Worm (Caenorhabditis elegans) whole organism, midembryonic: Measurements from ENCODE around the gene msp-59.
A peak's percentile ranks its signal among the peaks of the same experiment; 100 is the strongest.
"Not testable (repeated sequence)": the region's sequence is repeated elsewhere in the genome, so short reads cannot be mapped to it uniquely, and the experiment has no call there.

ENCODE experiments used
- T22C8.4 ChIP-seq: fragments of 200-800 bp; sonication (Bioruptor generic); IDR thresholded peaks from 2 replicates; pipeline ENCODE4 v1.3.6; 2022; ENCODE audit warnings: missing genetic modification characterization, missing compliant biosample characterization
- cog-1 ChIP-seq: sonication (generic microtip); optimal IDR thresholded peaks from 2 replicates; lab custom pipeline; 2016; ENCODE audit warnings: missing genetic modification characterization, missing compliant biosample characterization
- flt-1 ChIP-seq: fragments of 200-800 bp; sonication (Bioruptor generic); IDR thresholded peaks from 2 replicates; pipeline ENCODE4 v1.3.6; 2022; ENCODE audit warnings: missing genetic modification characterization, missing compliant biosample characterization
- klf-2 ChIP-seq: fragments of 200-800 bp; sonication (Bioruptor generic); conservative IDR thresholded peaks from 2 replicates; pipeline ENCODE4 v1.3.6; 2022; ENCODE audit warnings: missing genetic modification reagents, missing genetic modification characterization, missing compliant biosample characterization
- med-1 ChIP-seq: sonication (generic microtip); optimal IDR thresholded peaks from 2 replicates; lab custom pipeline; 2017; ENCODE audit warnings: missing genetic modification characterization, mild to moderate bottlenecking, missing compliant biosample characterization, antibody characterized with exemption, missing genetic modification reagents; ENCODE audit not compliant: insufficient read depth
- ref-1 ChIP-seq: fragments of 200-800 bp; sonication (Bioruptor generic); conservative IDR thresholded peaks from 2 replicates; pipeline ENCODE4 v1.3.6; 2022; ENCODE audit warnings: missing genetic modification reagents, missing genetic modification characterization, missing compliant biosample characterization
- tab-1 ChIP-seq: fragments of 200-800 bp; sonication (Bioruptor generic); IDR thresholded peaks from 2 replicates; pipeline ENCODE4 v1.3.6; 2022; ENCODE audit warnings: missing genetic modification characterization, missing compliant biosample characterization
- ztf-23 ChIP-seq: fragments of 200-800 bp; sonication (Bioruptor generic); IDR thresholded peaks from 2 replicates; pipeline ENCODE4 v1.3.6; 2022; ENCODE audit warnings: missing genetic modification reagents, missing genetic modification characterization, missing compliant biosample characterization
- ztf-29 ChIP-seq: fragments of 200-800 bp; sonication (Bioruptor generic); IDR thresholded peaks from 2 replicates; pipeline ENCODE4 v1.3.6; 2022; ENCODE audit warnings: missing genetic modification reagents, missing genetic modification characterization, missing compliant biosample characterization

The msp-59 gene

ce11 chrIV:5334518-5334917, 21.6 kb upstream of the msp-59 start:
- 0 out of 2 replicates have a peak, but pooled peaks have one; percentile 50 for TF ChIP-seq ztf-29 (GFP tag; lab: Robert Waterston, UW)
- TF ChIP-seq flt-1 (GFP tag; lab: Robert Waterston, UW) = no peak; the same call in 1 of the 2 replicates
- TF ChIP-seq med-1 (GFP tag; lab: Kevin White, UChicago) = no peak
- TF ChIP-seq ref-1 = no peak
- TF ChIP-seq tab-1 (GFP tag; lab: Robert Waterston, UW) = no peak
- no peak for TF ChIP-seq T22C8.4
- TF ChIP-seq ztf-23 (GFP tag; lab: Robert Waterston, UW) = peak; percentile 85
- TF ChIP-seq klf-2 (GFP tag; lab: Robert Waterston, UW) = no peak; the same call in none of the 2 replicates
- no peak for TF ChIP-seq cog-1

- no peak for TF ChIP-seq T22C8.4
- TF ChIP-seq flt-1 (GFP tag; lab: Robert Waterston, UW) = no peak
- TF ChIP-seq ztf-23 (GFP tag; lab: Robert Waterston, UW) = no peak
- TF ChIP-seq tab-1 (GFP tag; lab: Robert Waterston, UW) = no peak
- TF ChIP-seq klf-2 (GFP tag; lab: Robert Waterston, UW) = no peak
- TF ChIP-seq med-1 (GFP tag; lab: Kevin White, UChicago) = no peak
- TF ChIP-seq ztf-29 (GFP tag; lab: Robert Waterston, UW) = no peak
- no peak for TF ChIP-seq cog-1
- TF ChIP-seq ref-1 = no peak
Observed at ce11 chrIV:5333484-5333883, 20.6 kb upstream of the msp-59 start.

ce11 chrIV:5332178-5332577, 19.3 kb upstream of the msp-59 start, which contains the start of gene Y4C6B.3:
Y4C6B.3 (plus strand) TSS chrIV:5332478.
- no peak for TF ChIP-seq ztf-29 (GFP tag; lab: Robert Waterston, UW)
- no peak for TF ChIP-seq tab-1 (GFP tag; lab: Robert Waterston, UW)
- no peak for TF ChIP-seq ref-1
- TF ChIP-seq ztf-23 (GFP tag; lab: Robert Waterston, UW) = no peak
- TF ChIP-seq klf-2 (GFP tag; lab: Robert Waterston, UW) = no peak
- no peak for TF ChIP-seq med-1 (GFP tag; lab: Kevin White, UChicago)
- no peak for TF ChIP-seq cog-1
- no peak for TF ChIP-seq T22C8.4
- TF ChIP-seq flt-1 (GFP tag; lab: Robert Waterston, UW) = no peak

ce11 chrIV:5326144-5326543, 13.2 kb upstream of the msp-59 start, which contains the start of gene Y4C6B.4:
Y4C6B.4 (plus strand) TSS chrIV:5326444.
- TF ChIP-seq T22C8.4 (no peak), ztf-29 (GFP tag; lab: Robert Waterston, UW) (no peak), flt-1 (GFP tag; lab: Robert Waterston, UW) (no peak), cog-1 (no peak), tab-1 (GFP tag; lab: Robert Waterston, UW) (no peak), klf-2 (GFP tag; lab: Robert Waterston, UW) (no peak)

ce11 chrIV:5318835-5319303, 6.0 kb upstream of the msp-59 start, which contains the start of gene slc-46A:
slc-46A (plus strand) TSS chrIV:5319253.
- TF ChIP-seq tab-1 (GFP tag; lab: Robert Waterston, UW) (no peak), klf-2 (GFP tag; lab: Robert Waterston, UW) (no peak), T22C8.4 (no peak), med-1 (GFP tag; lab: Kevin White, UChicago) (no peak), ztf-29 (GFP tag; lab: Robert Waterston, UW) (no peak), ref-1 (no peak), ztf-23 (GFP tag; lab: Robert Waterston, UW) (no peak), flt-1 (GFP tag; lab: Robert Waterston, UW) (no peak), cog-1 (no peak)

- TF ChIP-seq med-1 (GFP tag; lab: Kevin White, UChicago) (no peak), tab-1 (GFP tag; lab: Robert Waterston, UW) (no peak), ztf-23 (GFP tag; lab: Robert Waterston, UW) (no peak), ref-1 (no peak), T22C8.4 (no peak), klf-2 (GFP tag; lab: Robert Waterston, UW) (no peak), cog-1 (no peak), ztf-29 (GFP tag; lab: Robert Waterston, UW) (no peak), flt-1 (GFP tag; lab: Robert Waterston, UW) (no peak)
Observed at ce11 chrIV:5317106-5317505, 4.2 kb upstream of the msp-59 start.

ce11 chrIV:5316223-5316622, 3.3 kb upstream of the msp-59 start, which contains the start of gene msp-65:
msp-65 (plus strand) TSS chrIV:5316523.
- TF ChIP-seq ztf-23 (GFP tag; lab: Robert Waterston, UW); ztf-29 (GFP tag; lab: Robert Waterston, UW); cog-1: not testable (repeated sequence)

- TF ChIP-seq T22C8.4 (no peak), ref-1 (no peak), flt-1 (GFP tag; lab: Robert Waterston, UW) (no peak), med-1 (GFP tag; lab: Kevin White, UChicago) (no peak), ztf-23 (GFP tag; lab: Robert Waterston, UW) (no peak), ztf-29 (GFP tag; lab: Robert Waterston, UW) (no peak), klf-2 (GFP tag; lab: Robert Waterston, UW) (no peak)
Observed at ce11 chrIV:5309742-5310141, 3.2 kb downstream of the msp-59 start, which contains the start of gene ZK354.3. ZK354.3 (plus strand) TSS chrIV:5310042.

- TF ChIP-seq ref-1; cog-1; flt-1 (GFP tag; lab: Robert Waterston, UW): not testable (repeated sequence)
Observed at ce11 chrIV:5308046-5308643, 4.8 kb downstream of the msp-59 start, which contains the start of the genes ZK354.9 and msp-58. ZK354.9 (minus strand) TSS chrIV:5308146. msp-58 (plus strand) TSS chrIV:5308593.

ce11 chrIV:5306040-5306439, 6.9 kb downstream of the msp-59 start, which contains the start of gene ZK354.8:
ZK354.8 (minus strand) TSS chrIV:5306140.
- no peak for TF ChIP-seq T22C8.4
- TF ChIP-seq cog-1 = no peak
- TF ChIP-seq klf-2 (GFP tag; lab: Robert Waterston, UW) = no peak
- TF ChIP-seq ztf-29 (GFP tag; lab: Robert Waterston, UW) = no peak
- TF ChIP-seq ztf-23 (GFP tag; lab: Robert Waterston, UW) = no peak
- no peak for TF ChIP-seq ref-1
- TF ChIP-seq tab-1 (GFP tag; lab: Robert Waterston, UW) = no peak
- no peak for TF ChIP-seq flt-1 (GFP tag; lab: Robert Waterston, UW)
- TF ChIP-seq med-1 (GFP tag; lab: Kevin White, UChicago) = no peak
